Worm (Caenorhabditis elegans) whole organism, L2 larva: ENCODE measurements around the gene Y67D8B.3.

Experiments
- C34F6.9 ChIP-seq: fragments of 150-350 bp; optimal IDR thresholded peaks from 2 replicates; lab custom pipeline; 2014; ENCODE audit warnings: missing biosample characterization, missing genetic modification characterization
- F13H6.1 ChIP-seq: sonication (generic microtip); optimal IDR thresholded peaks from 2 replicates; lab custom pipeline; 2016; ENCODE audit warnings: missing genetic modification characterization, missing compliant biosample characterization
- R02D3.7 ChIP-seq: fragments of 150-350 bp; optimal IDR thresholded peaks from 2 replicates; lab custom pipeline; 2014; ENCODE audit warnings: missing biosample characterization, missing genetic modification characterization
- ZK546.5 ChIP-seq: sonication (generic microtip); optimal IDR thresholded peaks from 2 replicates; lab custom pipeline; 2017; ENCODE audit warnings: missing biosample characterization, missing genetic modification characterization
- alr-1 ChIP-seq: fragments of 150-350 bp; optimal IDR thresholded peaks from 2 replicates; lab custom pipeline; 2014; ENCODE audit warnings: missing biosample characterization, missing genetic modification characterization
- ama-1 ChIP-seq: fragments of 150-350 bp; optimal IDR thresholded peaks from 2 replicates; lab custom pipeline; 2018; ENCODE audit warnings: inconsistent platforms
- blmp-1 ChIP-seq: sonication (generic microtip); optimal IDR thresholded peaks from 2 replicates; lab custom pipeline; 2017; ENCODE audit warnings: missing genetic modification characterization, mild to moderate bottlenecking, missing compliant biosample characterization, antibody characterized with exemption, moderate library complexity; ENCODE audit not compliant: insufficient read depth
- ceh-16 ChIP-seq: fragments of 150-350 bp; optimal IDR thresholded peaks from 2 replicates; lab custom pipeline; 2014; ENCODE audit warnings: missing biosample characterization, missing genetic modification characterization
- ceh-82 ChIP-seq: fragments of 150-350 bp; optimal IDR thresholded peaks from 2 replicates; lab custom pipeline; 2014; ENCODE audit warnings: missing biosample characterization, missing genetic modification characterization
- crh-2 ChIP-seq: sonication (generic microtip); optimal IDR thresholded peaks from 2 replicates; lab custom pipeline; 2017; ENCODE audit warnings: missing biosample characterization, missing genetic modification characterization
- egl-27 ChIP-seq: sonication (generic microtip); optimal IDR thresholded peaks from 3 replicates; lab custom pipeline; 2017; ENCODE audit warnings: missing biosample characterization, missing genetic modification reagents, missing genetic modification characterization
- fos-1 ChIP-seq: fragments of 150-350 bp; optimal IDR thresholded peaks from 2 replicates; lab custom pipeline; 2014; ENCODE audit warnings: missing biosample characterization, missing genetic modification characterization
- gmeb-1 ChIP-seq: fragments of 150-350 bp; optimal IDR thresholded peaks from 2 replicates; lab custom pipeline; 2014; ENCODE audit warnings: missing biosample characterization, missing genetic modification characterization
- lin-13 ChIP-seq: fragments of 150-350 bp; optimal IDR thresholded peaks from 2 replicates; lab custom pipeline; 2014; ENCODE audit warnings: missing biosample characterization, missing genetic modification reagents, missing genetic modification characterization
- lin-39 ChIP-seq: fragments of 150-350 bp; optimal IDR thresholded peaks from 2 replicates; lab custom pipeline; 2014; ENCODE audit warnings: missing biosample characterization, missing genetic modification reagents, missing genetic modification characterization
- lsy-2 ChIP-seq, 2 experiments: fragments of 150-350 bp in 1 of 2; sonication (generic microtip) in 1 of 2; optimal IDR thresholded peaks; 2 replicates each; lab custom pipeline; 2014 to 2017; ENCODE audit warnings: missing biosample characterization in 2 of 2, missing genetic modification characterization in 2 of 2
- mab-5 ChIP-seq: fragments of 150-350 bp; optimal IDR thresholded peaks from 2 replicates; lab custom pipeline; 2014; ENCODE audit warnings: missing biosample characterization, missing genetic modification characterization
- mdl-1 ChIP-seq, 2 experiments: fragments of 150-350 bp in 1 of 2; sonication (generic microtip) in 1 of 2; optimal IDR thresholded peaks; 2 replicates each; lab custom pipeline; 2017; ENCODE audit warnings: missing biosample characterization in 2 of 2, missing genetic modification characterization in 2 of 2
- nhr-10 ChIP-seq: sonication (generic microtip); optimal IDR thresholded peaks from 2 replicates; lab custom pipeline; 2017; ENCODE audit warnings: missing biosample characterization, missing genetic modification characterization
- nhr-11 ChIP-seq: fragments of 150-350 bp; optimal IDR thresholded peaks from 2 replicates; lab custom pipeline; 2014; ENCODE audit warnings: missing biosample characterization, missing genetic modification characterization
- nhr-12 ChIP-seq: fragments of 150-350 bp; optimal IDR thresholded peaks from 2 replicates; lab custom pipeline; 2014; ENCODE audit warnings: missing biosample characterization, missing genetic modification characterization
- nhr-129 ChIP-seq: fragments of 150-350 bp; optimal IDR thresholded peaks from 2 replicates; lab custom pipeline; 2014; ENCODE audit warnings: missing biosample characterization, missing genetic modification characterization
- nhr-21 ChIP-seq: fragments of 150-350 bp; optimal IDR thresholded peaks from 2 replicates; lab custom pipeline; 2014; ENCODE audit warnings: missing biosample characterization, missing genetic modification characterization
- nhr-23 ChIP-seq: fragments of 150-350 bp; optimal IDR thresholded peaks from 2 replicates; lab custom pipeline; 2014; ENCODE audit warnings: missing biosample characterization, missing genetic modification reagents, missing genetic modification characterization
- nhr-237 ChIP-seq: fragments of 150-350 bp; optimal IDR thresholded peaks from 2 replicates; lab custom pipeline; 2014; ENCODE audit warnings: missing biosample characterization, missing genetic modification characterization
- nhr-25 ChIP-seq: fragments of 150-350 bp; sonication (generic microtip); optimal IDR thresholded peaks from 3 replicates; lab custom pipeline; 2014; ENCODE audit warnings: missing biosample characterization, missing genetic modification characterization
- peb-1 ChIP-seq: fragments of 150-350 bp; optimal IDR thresholded peaks from 2 replicates; lab custom pipeline; 2014; ENCODE audit warnings: missing biosample characterization, missing genetic modification characterization
- sem-4 ChIP-seq: fragments of 150-350 bp; optimal IDR thresholded peaks from 2 replicates; lab custom pipeline; 2014; ENCODE audit warnings: missing biosample characterization, missing genetic modification reagents, missing genetic modification characterization
- skn-1 ChIP-seq: sonication (generic microtip); optimal IDR thresholded peaks from 2 replicates; lab custom pipeline; 2017; ENCODE audit warnings: missing biosample characterization, missing genetic modification characterization
- sma-3 ChIP-seq: sonication (generic microtip); optimal IDR thresholded peaks from 2 replicates; lab custom pipeline; 2016; ENCODE audit warnings: missing genetic modification reagents, missing genetic modification characterization, missing compliant biosample characterization
- sma-9 ChIP-seq, 2 experiments: fragments of 150-350 bp in 1 of 2; sonication (generic microtip) in 1 of 2; optimal IDR thresholded peaks; 2 replicates each; lab custom pipeline; 2014 to 2016; ENCODE audit warnings: missing genetic modification characterization in 2 of 2, mild to moderate bottlenecking in 1 of 2, missing biosample characterization in 1 of 2, missing compliant biosample characterization in 1 of 2, missing genetic modification reagents in 1 of 2, moderate library complexity in 1 of 2
- unc-62 ChIP-seq: fragments of 150-350 bp; optimal IDR thresholded peaks from 2 replicates; lab custom pipeline; 2014; ENCODE audit warnings: missing biosample characterization, missing genetic modification reagents, missing genetic modification characterization
- ztf-1 ChIP-seq: fragments of 200-800 bp; sonication (Bioruptor generic); conservative IDR thresholded peaks from 2 replicates; pipeline ENCODE4 v1.3.6; 2022; ENCODE audit warnings: missing genetic modification characterization, missing compliant biosample characterization

The Y67D8B.3 gene

DNA sequence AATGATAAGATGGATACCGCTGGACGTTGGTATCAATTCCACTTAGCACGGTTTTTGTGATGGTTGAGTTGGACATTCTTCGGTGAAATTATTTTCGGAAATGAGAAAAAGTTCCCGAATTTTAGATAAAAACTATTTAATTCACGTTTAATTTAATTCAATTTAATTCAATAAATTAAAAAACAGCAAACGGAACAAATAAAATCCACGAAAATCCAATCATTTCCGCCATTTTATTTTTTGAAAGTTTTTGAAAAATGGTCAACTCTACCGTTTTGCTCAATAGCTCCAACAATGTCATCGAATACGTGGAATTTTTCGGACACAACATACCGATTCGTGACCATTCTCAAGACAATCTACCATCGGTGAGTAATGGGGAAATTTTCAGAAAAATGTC is at the start of gene Y67D8B.3, which contains the start of gene Y67D8B.5:
Y67D8B.3 (minus strand) TSS at position 101 of the 400 bp plus-strand sequence.
Y67D8B.5 (plus strand) TSS at position 233 of the 400 bp plus-strand sequence.
- no peak for TF ChIP-seq ceh-16 (tag; lab: Kevin White, UChicago)
- no peak for TF ChIP-seq peb-1 (tag; lab: Kevin White, UChicago)
- TF ChIP-seq nhr-129 (tag; lab: Kevin White, UChicago) = no peak
- TF ChIP-seq blmp-1 (tag; lab: Kevin White, UChicago) = no peak

DNA sequence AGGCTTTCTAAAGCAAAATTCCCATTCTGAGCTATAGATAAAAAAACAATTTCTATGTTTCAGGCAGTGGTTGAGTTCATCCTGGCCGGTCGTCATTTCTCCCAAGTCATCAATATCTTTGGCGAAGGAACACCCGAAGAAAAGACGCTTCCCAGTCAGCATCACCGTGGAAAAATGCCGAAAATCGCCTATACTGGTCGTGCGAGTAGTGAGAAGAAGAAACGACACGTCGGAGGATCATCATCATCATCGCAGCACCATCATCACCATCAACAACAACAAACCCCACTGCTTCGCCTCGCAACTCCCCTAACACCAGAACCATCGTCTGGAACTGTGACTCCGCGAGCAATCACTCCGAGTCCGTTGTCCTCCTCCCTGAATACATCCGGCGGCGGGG is 49.5 kb upstream of the Y67D8B.3 start:
- TF ChIP-seq skn-1 (tag; lab: Kevin White, UChicago) (no peak), sma-3 (no peak)

ce11 chrIV:3250020-3250419 is 48.0 kb upstream of the Y67D8B.3 start:
- TF ChIP-seq ceh-16 (tag; lab: Kevin White, UChicago) (no peak), nhr-21 (tag; lab: Kevin White, UChicago) (peak; percentile 22)

ce11 chrIV:3246873-3247272 is 44.9 kb upstream of the Y67D8B.3 start:
- TF ChIP-seq C34F6.9 (tag; lab: Kevin White, UChicago) (no peak), egl-27 (tag; lab: Kevin White, UChicago) (no peak), nhr-23 (no peak), unc-62 (no peak), lsy-2 (tag; optimal IDR thresholded peaks at IDR 0.05; lab: Kevin White, UChicago) (peak in 1 of 2 experiments; percentile 3), crh-2 (tag; lab: Kevin White, UChicago) (no peak), skn-1 (tag; lab: Kevin White, UChicago) (no peak), sma-9 (GFP tag; optimal IDR thresholded peaks at IDR 0.05; lab: Kevin White, UChicago) (peak; percentile 26), sma-9 (tag; optimal IDR thresholded peaks at IDR 0.05; lab: Kevin White, UChicago) (no peak)

DNA sequence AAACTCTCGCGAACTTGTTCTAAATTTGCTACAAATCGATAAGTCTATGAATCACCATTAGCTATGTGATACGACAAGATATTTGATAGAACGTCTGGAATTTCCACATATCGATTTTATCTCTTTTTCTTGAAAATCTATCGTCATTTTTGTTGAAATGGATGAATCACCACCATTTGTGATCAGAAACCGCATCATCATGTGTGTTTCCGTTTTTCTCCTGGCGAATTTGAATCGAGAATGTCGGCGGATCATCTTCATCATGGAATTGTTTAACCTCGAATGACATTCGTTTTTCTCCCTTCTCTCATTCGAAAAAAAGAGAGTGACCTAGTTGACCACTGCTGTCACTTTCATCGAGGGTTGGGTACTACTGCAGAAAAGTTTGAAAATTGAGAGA is 32.3 kb upstream of the Y67D8B.3 start:
- TF ChIP-seq R02D3.7 (tag; lab: Kevin White, UChicago) = no peak
- no peak for TF ChIP-seq nhr-12 (tag; lab: Kevin White, UChicago)
- TF ChIP-seq C34F6.9 (tag; lab: Kevin White, UChicago) = no peak
- TF ChIP-seq F13H6.1 (tag; lab: Kevin White, UChicago) = no peak
- TF ChIP-seq ceh-82 (tag; lab: Kevin White, UChicago) = no peak
- TF ChIP-seq sem-4 (tag; lab: Kevin White, UChicago) = peak; percentile 46
- no peak for TF ChIP-seq mdl-1 (tag; optimal IDR thresholded peaks at IDR 0.05; lab: Kevin White, UChicago)
- TF ChIP-seq lin-13 = no peak
- TF ChIP-seq mab-5 (tag; lab: Kevin White, UChicago) = no peak
- TF ChIP-seq nhr-129 (tag; lab: Kevin White, UChicago) = peak; percentile 3
- TF ChIP-seq fos-1 (tag; lab: Kevin White, UChicago) = peak; percentile 81
- no peak for TF ChIP-seq peb-1 (tag; lab: Kevin White, UChicago)
- peak; percentile 43 for TF ChIP-seq nhr-21 (tag; lab: Kevin White, UChicago)
- no peak for TF ChIP-seq ZK546.5
- no peak for TF ChIP-seq lin-39 (tag; lab: Kevin White, UChicago)
- TF ChIP-seq blmp-1 (tag; lab: Kevin White, UChicago) = peak; percentile 88
- no peak for TF ChIP-seq ztf-1
- TF ChIP-seq nhr-10 (tag; lab: Kevin White, UChicago) = no peak
- peak; percentile 30 for TF ChIP-seq sma-9 (GFP tag; optimal IDR thresholded peaks at IDR 0.05; lab: Kevin White, UChicago)
- no peak for TF ChIP-seq sma-9 (tag; optimal IDR thresholded peaks at IDR 0.05; lab: Kevin White, UChicago)
- peak; percentile 42 for TF ChIP-seq sma-3
- TF ChIP-seq lsy-2 (tag; optimal IDR thresholded peaks at IDR 0.05; lab: Kevin White, UChicago) = peak in 1 of 2 experiments; percentile 13
- TF ChIP-seq nhr-11 (tag; lab: Kevin White, UChicago) = no peak
- TF ChIP-seq nhr-25 (tag; lab: Kevin White, UChicago) = peak; percentile 6
- TF ChIP-seq ama-1 (lab: Kevin White, UChicago) = no peak
- no peak for TF ChIP-seq alr-1 (tag; lab: Kevin White, UChicago)
- no peak for TF ChIP-seq nhr-237
- peak; percentile 17 for TF ChIP-seq gmeb-1
